Worm (Caenorhabditis elegans): ENCODE data around the gene sod-5.

Gene sod-5

ce11 chrII:4417333-4417732 lies at the start of gene sod-5:
Gene sod-5, plus strand, starts transcription at chrII:4417633.
- no peak for TF ChIP-seq unc-62 (GFP tag; optimal IDR thresholded peaks at IDR 0.05)

ce11 chrII:4367923-4368322 lies 49.5 kb upstream of the sod-5 start, which contains the start of gene try-9:
Gene try-9, plus strand, starts transcription at chrII:4368223.
- TF ChIP-seq unc-62 (GFP tag; optimal IDR thresholded peaks at IDR 0.05) = no peak

DNA sequence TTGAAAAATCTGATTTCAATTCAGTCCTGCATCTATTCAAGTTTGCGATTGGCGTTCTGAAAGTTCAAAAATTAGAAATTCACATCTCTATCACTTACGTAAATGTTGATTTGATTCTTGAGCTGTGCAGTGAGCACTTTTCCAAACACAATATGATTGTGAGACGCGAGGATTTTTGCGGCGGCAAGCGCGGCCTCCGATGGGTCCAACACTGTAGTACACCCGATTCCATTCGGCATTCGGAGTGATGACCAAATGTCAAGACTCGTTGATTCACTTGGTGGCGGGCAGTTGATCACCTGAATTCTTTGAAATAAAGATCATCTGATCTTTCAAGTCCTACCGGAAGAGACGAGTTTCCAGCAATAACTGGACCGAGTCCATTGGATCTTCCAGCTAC lies 47.7 kb upstream of the sod-5 start:
- TF ChIP-seq unc-62 (GFP tag; optimal IDR thresholded peaks at IDR 0.05) = no peak

ce11 chrII:4370842-4371241 lies 46.6 kb upstream of the sod-5 start:
- no peak for TF ChIP-seq unc-62 (GFP tag; optimal IDR thresholded peaks at IDR 0.05)

DNA sequence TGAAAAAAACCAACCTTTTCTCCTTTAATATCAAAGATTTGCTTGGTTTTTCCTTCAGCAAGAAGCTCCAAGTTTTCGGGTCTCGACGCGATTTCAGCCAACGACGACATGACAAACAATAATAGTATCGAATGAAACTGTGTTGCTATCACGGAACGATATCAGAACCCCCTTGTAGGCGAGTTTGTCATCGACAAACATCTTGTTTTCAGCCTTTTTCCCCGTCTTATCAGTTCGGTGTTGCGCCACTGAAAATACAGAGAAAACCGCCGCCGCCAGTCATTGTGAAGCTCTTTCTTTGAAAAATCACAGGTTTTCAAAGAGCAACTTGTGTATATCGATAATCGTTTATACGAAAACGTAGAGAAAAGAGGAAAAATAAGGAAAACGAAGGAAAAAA lies 45.0 kb upstream of the sod-5 start, which contains the start of gene paic-1:
Gene paic-1 (minus strand): TSS at position 120 of the 400 bp plus-strand sequence.
- no peak for TF ChIP-seq unc-62 (GFP tag; optimal IDR thresholded peaks at IDR 0.05)

- TF ChIP-seq unc-62 (GFP tag; optimal IDR thresholded peaks at IDR 0.05) = no peak
Observed at ce11 chrII:4372867-4373397, 44.5 kb upstream of the sod-5 start.

DNA sequence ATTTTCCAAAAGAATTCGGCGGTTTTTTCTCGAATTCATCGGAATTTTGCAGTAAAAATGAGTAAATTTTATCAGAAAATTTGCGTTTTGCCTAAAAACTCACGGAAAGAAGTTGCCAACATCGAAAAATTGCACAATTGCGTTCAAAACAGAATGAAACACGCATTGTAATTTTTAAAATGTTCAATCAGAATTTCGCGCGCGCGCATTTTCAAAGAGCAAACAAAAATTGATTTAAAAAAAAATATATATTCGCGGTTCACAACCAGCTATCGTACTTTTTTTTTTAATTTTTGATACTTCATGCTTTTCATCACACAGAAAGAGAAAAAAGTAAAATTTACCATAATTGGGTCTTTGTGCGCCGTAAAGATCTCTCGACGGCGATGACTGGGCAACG lies 42.5 kb upstream of the sod-5 start:
- no peak for TF ChIP-seq unc-62 (GFP tag; optimal IDR thresholded peaks at IDR 0.05)

DNA sequence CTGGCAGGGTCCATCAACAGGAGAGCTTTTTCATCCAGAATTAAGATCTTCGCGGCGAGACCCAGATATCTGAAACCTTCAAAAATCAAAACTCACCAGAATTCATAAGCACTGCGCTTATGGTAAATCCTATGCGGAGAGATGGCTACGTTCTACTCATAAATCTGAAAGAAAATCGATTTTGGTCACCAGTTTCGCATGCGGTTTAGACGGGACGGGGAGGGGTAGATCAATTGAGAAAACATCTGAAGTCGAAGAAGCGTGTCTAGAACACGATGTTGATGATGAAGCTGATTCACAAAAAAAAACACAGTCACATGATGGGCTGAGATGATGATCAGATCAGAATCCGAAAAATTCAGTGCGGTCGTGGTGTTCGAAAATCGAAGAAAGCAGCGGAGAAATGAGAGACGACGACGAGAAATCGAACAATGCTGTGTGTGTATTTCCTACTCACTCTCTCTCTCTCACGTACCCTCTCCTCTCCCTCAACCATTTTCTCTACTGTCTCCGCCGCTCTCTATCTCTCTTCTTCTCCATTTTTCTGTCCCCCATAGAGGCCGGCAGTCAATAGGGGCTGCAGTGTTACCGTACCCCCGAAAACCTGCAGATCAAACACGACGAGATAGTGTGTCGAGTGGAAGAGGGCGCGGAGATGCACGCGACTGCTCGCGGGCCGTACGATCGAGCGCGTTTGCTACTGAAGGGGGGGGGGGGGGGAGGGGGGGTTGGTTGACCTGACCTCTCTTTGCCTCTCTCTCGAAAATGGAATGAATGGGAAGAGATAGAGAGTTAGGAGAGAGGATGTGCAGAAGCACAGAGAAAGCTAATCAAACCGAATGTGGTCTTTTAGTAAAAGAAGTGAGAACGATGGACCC lies 40.9 kb upstream of the sod-5 start, which contains the start of gene ntl-2:
Gene ntl-2 (minus strand): TSS at position 171 of the 878 bp plus-strand sequence.
- TF ChIP-seq unc-62 (GFP tag; optimal IDR thresholded peaks at IDR 0.05) = no peak

- no peak for TF ChIP-seq unc-62 (GFP tag; optimal IDR thresholded peaks at IDR 0.05)
Observed at ce11 chrII:4378195-4378594, 39.2 kb upstream of the sod-5 start, which contains the start of gene B0286.1. Gene B0286.1, plus strand, starts transcription at chrII:4378495.

- TF ChIP-seq unc-62 (GFP tag; optimal IDR thresholded peaks at IDR 0.05) = no peak
Observed at ce11 chrII:4383306-4383705, 34.1 kb upstream of the sod-5 start, which contains the start of gene fkh-6. Gene fkh-6, minus strand, starts transcription at chrII:4383406.

ce11 chrII:4391072-4391471 lies 26.4 kb upstream of the sod-5 start:
- TF ChIP-seq unc-62 (GFP tag; optimal IDR thresholded peaks at IDR 0.05) = no peak

DNA sequence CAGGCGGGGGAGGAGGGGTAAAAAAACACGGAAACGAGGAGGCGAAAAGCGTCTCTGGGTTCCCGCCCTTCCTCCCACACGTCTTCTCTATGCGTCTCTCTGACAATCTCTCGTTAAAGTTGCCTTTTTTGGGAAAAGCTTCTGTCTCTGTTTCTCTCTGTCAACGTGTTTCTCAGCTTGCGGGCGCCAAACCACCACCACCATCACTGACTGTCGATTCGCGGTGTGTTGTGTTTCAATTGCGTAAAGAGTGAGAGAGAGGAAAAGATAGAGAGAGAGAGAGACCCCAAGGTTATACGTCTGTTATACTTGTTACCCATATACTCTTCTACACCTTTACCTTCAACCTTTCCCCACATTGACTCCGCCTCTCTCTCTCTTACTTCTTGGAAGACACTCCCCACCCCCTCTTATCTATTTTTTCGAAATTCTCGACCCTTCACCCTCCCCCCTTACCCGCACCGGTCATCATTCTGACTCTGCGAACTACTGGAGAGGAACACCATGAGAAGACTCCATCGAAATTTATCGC lies 24.8 kb upstream of the sod-5 start, which contains the start of gene mlt-7:
Gene mlt-7 (plus strand): TSS at position 482 of the 532 bp plus-strand sequence.
- no peak for TF ChIP-seq unc-62 (GFP tag; optimal IDR thresholded peaks at IDR 0.05)

DNA sequence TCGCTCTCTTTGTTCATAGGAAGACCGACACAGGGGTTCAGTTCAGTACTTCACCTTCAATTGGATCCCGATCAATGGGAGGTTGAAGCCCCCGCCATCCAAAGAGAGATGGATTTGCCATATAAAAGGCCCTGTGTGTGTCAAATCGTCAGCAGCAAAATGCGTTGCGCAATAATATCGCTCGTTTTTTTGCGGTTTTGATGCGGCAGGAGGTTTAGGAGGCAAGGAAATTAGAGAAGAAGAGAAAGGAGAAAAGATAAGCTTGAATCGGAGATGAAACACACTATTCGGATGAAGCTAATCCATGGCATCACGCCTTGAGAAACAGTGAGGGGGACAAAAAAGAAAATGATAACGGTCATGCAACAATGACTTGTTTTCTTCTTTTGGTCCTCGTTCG lies 23.0 kb upstream of the sod-5 start:
- no peak for TF ChIP-seq unc-62 (GFP tag; optimal IDR thresholded peaks at IDR 0.05)

ce11 chrII:4405358-4405757 lies 12.1 kb upstream of the sod-5 start, which contains the start of gene ZK430.5:
Gene ZK430.5, plus strand, starts transcription at chrII:4405658.
- TF ChIP-seq unc-62 (GFP tag; optimal IDR thresholded peaks at IDR 0.05) = no peak

DNA sequence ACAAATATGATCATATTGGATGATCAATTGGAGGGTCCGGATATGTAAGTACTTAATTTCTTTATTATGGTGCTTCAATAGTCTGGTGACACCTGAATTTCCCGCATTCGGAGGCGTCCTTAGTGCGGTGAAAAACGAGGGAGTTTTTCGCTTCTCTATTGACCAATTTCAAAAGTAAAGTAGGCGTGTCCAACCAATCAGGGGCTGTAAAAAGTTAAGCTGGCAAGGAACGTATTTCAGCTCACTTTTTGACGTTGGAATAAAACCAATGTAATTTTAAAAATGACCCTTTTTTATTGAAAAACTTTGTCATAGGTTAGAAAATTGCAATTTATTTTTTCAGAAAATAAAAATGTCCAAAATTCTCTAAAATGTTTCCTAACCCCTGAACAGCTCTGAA lies 7.8 kb upstream of the sod-5 start:
- TF ChIP-seq unc-62 (GFP tag; optimal IDR thresholded peaks at IDR 0.05) = no peak

DNA sequence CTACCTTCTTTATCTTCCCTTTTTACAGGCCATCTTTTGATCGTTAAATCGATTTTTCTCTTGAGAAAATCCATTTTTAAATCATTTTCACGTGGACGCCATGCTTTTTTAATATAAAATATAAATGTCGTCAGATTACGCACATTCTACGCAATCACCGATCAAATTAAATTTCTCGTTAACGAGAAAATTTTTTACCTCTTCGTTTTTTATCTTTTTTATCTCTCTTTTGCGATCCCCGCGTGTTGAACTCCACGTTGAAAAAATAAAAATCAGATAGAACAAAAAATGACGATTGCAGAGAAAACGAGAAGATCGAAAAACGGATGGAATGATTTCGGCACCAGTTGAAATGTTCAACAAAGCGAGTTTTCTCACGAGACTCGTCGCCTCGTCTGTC lies 2.5 kb downstream of the sod-5 start, which contains the start of gene bpnt-1:
Gene bpnt-1 (plus strand): TSS at position 301 of the 400 bp plus-strand sequence.
- no peak for TF ChIP-seq unc-62 (GFP tag; optimal IDR thresholded peaks at IDR 0.05)
